Worm (Caenorhabditis elegans) whole organism, L2 larva: ENCODE measurements around the gene srx-84.

Source experiments
- nhr-10 ChIP-seq: sonication (generic microtip); optimal IDR thresholded peaks from 2 replicates; lab custom pipeline; 2017; ENCODE audit warnings: missing biosample characterization, missing genetic modification characterization
- nhr-11 ChIP-seq: fragments of 150-350 bp; optimal IDR thresholded peaks from 2 replicates; lab custom pipeline; 2014; ENCODE audit warnings: missing biosample characterization, missing genetic modification characterization
- nhr-12 ChIP-seq: fragments of 150-350 bp; optimal IDR thresholded peaks from 2 replicates; lab custom pipeline; 2014; ENCODE audit warnings: missing biosample characterization, missing genetic modification characterization
- nhr-237 ChIP-seq: fragments of 150-350 bp; optimal IDR thresholded peaks from 2 replicates; lab custom pipeline; 2014; ENCODE audit warnings: missing biosample characterization, missing genetic modification characterization
- snpc-4 ChIP-seq: fragments of 150-350 bp; optimal IDR thresholded peaks from 2 replicates; lab custom pipeline; 2014; ENCODE audit warnings: missing biosample characterization, missing genetic modification characterization
- unc-62 ChIP-seq: fragments of 150-350 bp; optimal IDR thresholded peaks from 2 replicates; lab custom pipeline; 2014; ENCODE audit warnings: missing biosample characterization, missing genetic modification reagents, missing genetic modification characterization
- ztf-11 ChIP-seq: sonication (generic microtip); optimal IDR thresholded peaks from 2 replicates; lab custom pipeline; 2017; ENCODE audit warnings: missing biosample characterization, missing genetic modification characterization

ce11 chrV:11605227-11605626, 6.3 kb downstream of the srx-84 start:
- no peak for TF ChIP-seq snpc-4 (tag; lab: Kevin White, UChicago)
- TF ChIP-seq nhr-12 (tag; lab: Kevin White, UChicago): no peak
- no peak for TF ChIP-seq nhr-10 (tag; lab: Kevin White, UChicago)
- no peak for TF ChIP-seq nhr-237 (tag; lab: Kevin White, UChicago)
- TF ChIP-seq ztf-11: no peak
- no peak for TF ChIP-seq unc-62 (GFP tag; lab: Kevin White, UChicago)
- TF ChIP-seq nhr-11: no peak
